Worm (Caenorhabditis elegans): ENCODE data around the gene fbxa-81.

- TF ChIP-seq ets-7 (tag; optimal IDR thresholded peaks at IDR 0.05) (no peak), flt-1 (GFP tag; IDR thresholded peaks at IDR 0.05) (no peak), tbx-11 (GFP tag; IDR thresholded peaks at IDR 0.05) (no peak), F13C5.2 (tag; optimal IDR thresholded peaks at IDR 0.05) (no peak), ceh-13 (GFP tag; optimal IDR thresholded peaks at IDR 0.05) (no peak), tra-4 (tag; optimal IDR thresholded peaks at IDR 0.05) (no peak), ama-1 (optimal IDR thresholded peaks at IDR 0.05) (no peak)
These were observed 7.9 kb upstream of the fbxa-81 start, which contains the start of gene ram-5 for ce11 chrX:14549709-14550199.
